Fruit fly (Drosophila melanogaster) whole organism, embryonic: ENCODE results near the gene CG34461.

Source experiments
- Atf-2 ChIP-seq: fragments of 200-800 bp; sonication (Bioruptor generic); optimal IDR thresholded peaks from 2 replicates; lab custom pipeline; 2016; ENCODE audit warnings: missing biosample characterization, missing genetic modification characterization
- CG11696 ChIP-seq: fragments of 200-800 bp; sonication (Bioruptor generic); IDR thresholded peaks from 2 replicates; pipeline ENCODE4 v1.3.6; 2022; ENCODE audit warnings: missing biosample characterization, missing genetic modification characterization
- CG12104 ChIP-seq: fragments of 200-800 bp; sonication (Bioruptor generic); optimal IDR thresholded peaks from 3 replicates; lab custom pipeline; 2016; ENCODE audit warnings: missing biosample characterization, missing genetic modification characterization
- CG12769 ChIP-seq: fragments of 200-800 bp; sonication (Bioruptor generic); optimal IDR thresholded peaks from 2 replicates; lab custom pipeline; 2019; ENCODE audit warnings: missing biosample characterization, mild to moderate bottlenecking, missing genetic modification characterization, moderate library complexity
- CG14710 ChIP-seq: fragments of 200-800 bp; sonication (Bioruptor generic); optimal IDR thresholded peaks from 3 replicates; lab custom pipeline; 2019; ENCODE audit warnings: missing biosample characterization, mild to moderate bottlenecking, missing genetic modification characterization, moderate library complexity
- CG14965 ChIP-seq: fragments of 200-800 bp; sonication (Bioruptor generic); optimal IDR thresholded peaks from 2 replicates; lab custom pipeline; 2016; ENCODE audit warnings: missing biosample characterization, missing genetic modification characterization, borderline replicate concordance
- CG15601 ChIP-seq: fragments of 200-800 bp; sonication (Bioruptor generic); optimal IDR thresholded peaks from 3 replicates; lab custom pipeline; 2019; ENCODE audit warnings: missing biosample characterization, mild to moderate bottlenecking, missing genetic modification characterization, moderate library complexity
- CG16815 ChIP-seq: fragments of 200-800 bp; sonication (Bioruptor generic); optimal IDR thresholded peaks from 3 replicates; lab custom pipeline; 2017; ENCODE audit warnings: missing biosample characterization, mild to moderate bottlenecking, missing genetic modification characterization
- CG16863 ChIP-seq: fragments of 200-800 bp; sonication (Bioruptor generic); optimal IDR thresholded peaks from 3 replicates; lab custom pipeline; 2016; ENCODE audit warnings: missing biosample characterization, missing genetic modification characterization
- CG17186 ChIP-seq: fragments of 200-800 bp; sonication (Bioruptor generic); optimal IDR thresholded peaks from 3 replicates; lab custom pipeline; 2017; ENCODE audit warnings: missing biosample characterization, missing genetic modification reagents, missing genetic modification characterization
- CG17829 ChIP-seq: fragments of 200-800 bp; optimal IDR thresholded peaks from 2 replicates; lab custom pipeline; 2019; ENCODE audit warnings: missing biosample characterization, mild to moderate bottlenecking, missing genetic modification characterization, moderate library complexity
- CG2202 ChIP-seq: fragments of 200-800 bp; sonication (Bioruptor generic); optimal IDR thresholded peaks from 2 replicates; lab custom pipeline; 2018; ENCODE audit warnings: missing biosample characterization, mild to moderate bottlenecking, missing genetic modification characterization
- CG30020 ChIP-seq: fragments of 200-800 bp; optimal IDR thresholded peaks from 2 replicates; lab custom pipeline; 2019; ENCODE audit warnings: missing biosample characterization, mild to moderate bottlenecking, missing genetic modification characterization, moderate library complexity
- CG3838 ChIP-seq: fragments of 200-800 bp; sonication (Bioruptor generic); optimal IDR thresholded peaks from 3 replicates; lab custom pipeline; 2016; ENCODE audit warnings: missing biosample characterization, missing genetic modification characterization
- CG3847 ChIP-seq: fragments of 200-800 bp; sonication (Bioruptor generic); IDR thresholded peaks from 2 replicates; pipeline ENCODE4 v1.3.6; 2022; ENCODE audit warnings: missing biosample characterization, missing genetic modification characterization
- CG6272 ChIP-seq: fragments of 200-800 bp; sonication (Bioruptor generic); IDR thresholded peaks from 2 replicates; pipeline ENCODE4 v1.3.6; 2022; ENCODE audit warnings: missing biosample characterization, missing genetic modification characterization
- CG6654 ChIP-seq: fragments of 200-800 bp; sonication (Bioruptor generic); optimal IDR thresholded peaks from 2 replicates; lab custom pipeline; 2017; ENCODE audit warnings: missing biosample characterization, mild to moderate bottlenecking, missing genetic modification characterization
- CG6791 ChIP-seq: fragments of 200-800 bp; sonication (Bioruptor generic); IDR thresholded peaks from 3 replicates; pipeline ENCODE4 v1.3.6; 2022; ENCODE audit warnings: missing biosample characterization, missing genetic modification characterization; ENCODE audit not compliant: partially characterized antibody
- CG6813 ChIP-seq: fragments of 200-800 bp; sonication (Bioruptor generic); optimal IDR thresholded peaks from 2 replicates; lab custom pipeline; 2017; ENCODE audit warnings: missing biosample characterization, missing genetic modification characterization, mild to moderate bottlenecking, moderate library complexity, missing genetic modification reagents
- CG6854 ChIP-seq: fragments of 200-800 bp; sonication (Bioruptor generic); optimal IDR thresholded peaks from 3 replicates; lab custom pipeline; 2017; ENCODE audit warnings: missing biosample characterization, mild to moderate bottlenecking, missing genetic modification characterization
- CG8089 ChIP-seq: fragments of 200-800 bp; sonication (Bioruptor generic); optimal IDR thresholded peaks from 3 replicates; lab custom pipeline; 2016; ENCODE audit warnings: missing biosample characterization, missing genetic modification characterization
- CG9797 ChIP-seq: fragments of 200-800 bp; sonication (Bioruptor generic); optimal IDR thresholded peaks from 3 replicates; lab custom pipeline; 2018; ENCODE audit warnings: missing biosample characterization, mild to moderate bottlenecking, missing genetic modification characterization
- CG9876 ChIP-seq: fragments of 200-800 bp; sonication (Bioruptor generic); optimal IDR thresholded peaks from 2 replicates; lab custom pipeline; 2016; ENCODE audit warnings: missing biosample characterization, missing genetic modification characterization
- Elba2 ChIP-seq: fragments of 200-800 bp; sonication (Bioruptor generic); optimal IDR thresholded peaks from 3 replicates; lab custom pipeline; 2016; ENCODE audit warnings: missing biosample characterization, missing genetic modification characterization
- HHEX ChIP-seq: fragments of 200-800 bp; sonication (Bioruptor generic); optimal IDR thresholded peaks from 3 replicates; lab custom pipeline; 2017; ENCODE audit warnings: missing biosample characterization, mild to moderate bottlenecking, missing genetic modification characterization, missing genetic modification reagents
- Hr3 ChIP-seq: fragments of 200-800 bp; sonication (Bioruptor generic); optimal IDR thresholded peaks from 3 replicates; lab custom pipeline; 2016; ENCODE audit warnings: missing biosample characterization, missing genetic modification characterization
- MESR4 ChIP-seq: fragments of 200-800 bp; sonication (Bioruptor generic); optimal IDR thresholded peaks from 2 replicates; lab custom pipeline; 2018; ENCODE audit warnings: missing biosample characterization, mild to moderate bottlenecking, missing genetic modification characterization, moderate library complexity
- Oli ChIP-seq: fragments of 200-800 bp; sonication (Bioruptor generic); optimal IDR thresholded peaks from 2 replicates; lab custom pipeline; 2018; ENCODE audit warnings: missing biosample characterization, mild to moderate bottlenecking, missing genetic modification characterization, moderate library complexity
- Ptx1 ChIP-seq: fragments of 200-800 bp; sonication (Bioruptor generic); IDR thresholded peaks from 2 replicates; pipeline ENCODE4 v1.3.6; 2022; ENCODE audit warnings: missing biosample characterization, missing genetic modification characterization
- Six4 ChIP-seq: fragments of 200-800 bp; sonication (Bioruptor generic); optimal IDR thresholded peaks from 2 replicates; lab custom pipeline; 2016; ENCODE audit warnings: missing biosample characterization, missing genetic modification characterization
- Sox102F ChIP-seq: fragments of 200-800 bp; sonication (Bioruptor generic); optimal IDR thresholded peaks from 2 replicates; lab custom pipeline; 2018; ENCODE audit warnings: missing biosample characterization, mild to moderate bottlenecking, missing genetic modification characterization, moderate library complexity
- Ssrp ChIP-seq: fragments of 200-800 bp; sonication (Bioruptor generic); optimal IDR thresholded peaks from 2 replicates; lab custom pipeline; 2018; ENCODE audit warnings: missing biosample characterization, mild to moderate bottlenecking, missing genetic modification characterization, moderate library complexity
- az2 ChIP-seq: fragments of 200-800 bp; sonication (Bioruptor generic); optimal IDR thresholded peaks from 3 replicates; lab custom pipeline; 2016; ENCODE audit warnings: missing biosample characterization, missing genetic modification characterization
- br ChIP-seq: fragments of >200 bp; optimal IDR thresholded peaks from 2 replicates; lab custom pipeline; 2017
- ewg ChIP-seq: fragments of 200-800 bp; sonication (Bioruptor generic); optimal IDR thresholded peaks from 3 replicates; lab custom pipeline; 2017; ENCODE audit warnings: mild to moderate bottlenecking, missing biosample characterization, missing genetic modification reagents, missing genetic modification characterization
- fd102C ChIP-seq: fragments of 200-800 bp; sonication (Bioruptor generic); optimal IDR thresholded peaks from 2 replicates; lab custom pipeline; 2018; ENCODE audit warnings: missing biosample characterization, mild to moderate bottlenecking, missing genetic modification characterization, moderate library complexity
- gcm2 ChIP-seq: fragments of 200-800 bp; sonication (Bioruptor generic); optimal IDR thresholded peaks from 2 replicates; lab custom pipeline; 2016; ENCODE audit warnings: missing biosample characterization, missing genetic modification characterization
- grn ChIP-seq: fragments of 200-800 bp; sonication (Bioruptor generic); optimal IDR thresholded peaks from 3 replicates; lab custom pipeline; 2017; ENCODE audit warnings: missing biosample characterization, missing genetic modification characterization
- gro ChIP-seq: fragments of 200-800 bp; sonication (Bioruptor generic); optimal IDR thresholded peaks from 2 replicates; lab custom pipeline; 2016; ENCODE audit warnings: missing biosample characterization, missing genetic modification characterization
- lbe ChIP-seq: fragments of 200-800 bp; sonication (Bioruptor generic); optimal IDR thresholded peaks from 2 replicates; lab custom pipeline; 2016; ENCODE audit warnings: missing biosample characterization, mild to moderate bottlenecking, missing genetic modification characterization
- lola ChIP-seq, 3 experiments: fragments of >200 bp in 2 of 3; fragments of 200-800 bp in 1 of 3; sonication (Bioruptor generic) in 1 of 3; optimal IDR thresholded peaks; 2 replicates each; lab custom pipeline; 2017 to 2019; ENCODE audit warnings: missing biosample characterization in 3 of 3, missing genetic modification characterization in 3 of 3, mild to moderate bottlenecking in 1 of 3, moderate library complexity in 1 of 3
- pnt ChIP-seq: fragments of 200-800 bp; sonication (Bioruptor generic); optimal IDR thresholded peaks from 3 replicates; lab custom pipeline; 2016; ENCODE audit warnings: missing biosample characterization, missing genetic modification characterization
- psq ChIP-seq: fragments of 200-800 bp; sonication (Bioruptor generic); optimal IDR thresholded peaks from 2 replicates; lab custom pipeline; 2017; ENCODE audit warnings: missing biosample characterization, missing genetic modification characterization
- pzg ChIP-seq: fragments of 200-800 bp; sonication (Bioruptor generic); optimal IDR thresholded peaks from 3 replicates; lab custom pipeline; 2018; ENCODE audit warnings: missing biosample characterization, mild to moderate bottlenecking, missing genetic modification characterization, moderate library complexity
- so ChIP-seq: fragments of 200-800 bp; sonication (Bioruptor generic); IDR thresholded peaks from 3 replicates; pipeline ENCODE4 v1.3.6; 2022; ENCODE audit warnings: missing biosample characterization, missing genetic modification characterization
- tio ChIP-seq: fragments of 200-800 bp; sonication (Bioruptor generic); optimal IDR thresholded peaks from 2 replicates; lab custom pipeline; 2017; ENCODE audit warnings: missing biosample characterization, missing genetic modification characterization, inconsistent platforms
- tup ChIP-seq: fragments of 200-800 bp; sonication (Bioruptor generic); optimal IDR thresholded peaks from 2 replicates; lab custom pipeline; 2016; ENCODE audit warnings: missing biosample characterization, mild to moderate bottlenecking, missing genetic modification characterization, moderate library complexity
- twi ChIP-seq: fragments of 200-800 bp; optimal IDR thresholded peaks from 2 replicates; lab custom pipeline; 2019; ENCODE audit warnings: missing biosample characterization, mild to moderate bottlenecking, missing genetic modification characterization, moderate library complexity
- zfh1 ChIP-seq: fragments of 200-800 bp; sonication (Bioruptor generic); IDR thresholded peaks from 3 replicates; pipeline ENCODE4 v1.3.6; 2022; ENCODE audit warnings: missing biosample characterization, missing genetic modification characterization

CG34461 gene

dm6 chr3L:8340264-8341095, 14.8 kb downstream of the CG34461 start, which contains the start of the genes Prim1 and CG7083 (continued):
- TF ChIP-seq psq (GFP tag; lab: Kevin White, UChicago) (peak; percentile 14), CG9876 (GFP tag; lab: Kevin White, UChicago) (peak; percentile 18), zfh1 (peak; percentile 63; the same call in 1 of the 3 replicates), Ssrp (peak; percentile 14), lola (GFP tag; optimal IDR thresholded peaks at IDR 0.05; lab: Kevin White, UChicago) (peak in 1 of 3 experiments; percentile 55), gro (peak; percentile 69), pzg (GFP tag; lab: Kevin White, UChicago) (peak; percentile 63), CG6813 (GFP tag; lab: Kevin White, UChicago) (peak; percentile 26), grn (peak; percentile 22), CG16815 (GFP tag; lab: Kevin White, UChicago) (no peak), ewg (GFP tag; lab: Kevin White, UChicago) (peak; percentile 54), CG6272 (GFP tag; lab: Robert Waterston, UW) (no peak), CG30020 (tag; lab: Kevin White, UChicago) (peak; percentile 35), gcm2 (no peak), CG6654 (GFP tag; lab: Kevin White, UChicago) (no peak), Hr3 (peak; percentile 49), CG15601 (tag; lab: Kevin White, UChicago) (peak; percentile 34), HHEX (GFP tag; lab: Kevin White, UChicago) (peak; percentile 20), Ptx1 (GFP tag; lab: Robert Waterston, UW) (peak; percentile 43; the same call in 1 of the 2 replicates), CG17186 (GFP tag; lab: Kevin White, UChicago) (peak; percentile 81), CG3838 (GFP tag; lab: Kevin White, UChicago) (no peak), twi (tag; lab: Kevin White, UChicago) (no peak), tio (no peak), CG14965 (no peak), CG16863 (GFP tag; lab: Kevin White, UChicago) (peak; percentile 46), Six4 (GFP tag; lab: Kevin White, UChicago) (peak; percentile 46), CG9797 (GFP tag; lab: Kevin White, UChicago) (peak; percentile 19), Sox102F (peak; percentile 53), CG11696 (GFP tag; lab: Robert Waterston, UW) (no peak), CG6791 (GFP tag; lab: Robert Waterston, UW) (no peak), CG2202 (tag; lab: Kevin White, UChicago) (peak; percentile 24), fd102C (GFP tag; lab: Kevin White, UChicago) (no peak), Elba2 (GFP tag; lab: Kevin White, UChicago) (peak; percentile 12), CG14710 (tag; lab: Kevin White, UChicago) (peak; percentile 78), MESR4 (GFP tag; lab: Kevin White, UChicago) (peak; percentile 54), az2 (GFP tag; lab: Kevin White, UChicago) (peak; percentile 63), pnt (peak; percentile 33), CG17829 (tag; lab: Kevin White, UChicago) (peak; percentile 59), CG8089 (GFP tag; lab: Kevin White, UChicago) (no peak), Atf-2 (GFP tag; lab: Kevin White, UChicago) (peak; percentile 52), tup (peak; percentile 24), lbe (peak; percentile 46), Oli (peak; percentile 45), CG12769 (tag; lab: Kevin White, UChicago) (no peak), CG6854 (GFP tag; lab: Kevin White, UChicago) (no peak), CG3847 (GFP tag; lab: Robert Waterston, UW) (no peak; the same call in 1 of the 2 replicates), br (no peak), CG12104 (GFP tag; lab: Kevin White, UChicago) (peak; percentile 3), so (GFP tag; lab: Robert Waterston, UW) (no peak)
